Fruit fly (Drosophila melanogaster) whole organism, pupa: ENCODE data around the gene gce.
A peak's percentile ranks its signal among the peaks of the same experiment; 100 is the strongest.

ENCODE experiments used
- CG10348 ChIP-seq: fragments of 200-800 bp; sonication (Bioruptor generic); IDR thresholded peaks from 2 replicates; pipeline ENCODE4 v1.3.6; 2022; ENCODE audit warnings: missing biosample characterization, missing genetic modification characterization
- CG12605 ChIP-seq: fragments of 200-800 bp; sonication (Bioruptor generic); IDR thresholded peaks from 2 replicates; pipeline ENCODE4 v1.3.6; 2022; ENCODE audit warnings: missing biosample characterization, missing genetic modification characterization
- CG13204 ChIP-seq: fragments of 200-800 bp; sonication (Bioruptor generic); optimal IDR thresholded peaks from 2 replicates; lab custom pipeline; 2018; ENCODE audit warnings: missing biosample characterization, mild to moderate bottlenecking, missing genetic modification characterization, moderate library complexity
- CG14655 ChIP-seq: fragments of 200-800 bp; sonication (Bioruptor generic); optimal IDR thresholded peaks from 3 replicates; lab custom pipeline; 2017; ENCODE audit warnings: mild to moderate bottlenecking, missing biosample characterization, missing genetic modification reagents, missing genetic modification characterization
- CG15710 ChIP-seq: fragments of 200-800 bp; sonication (Bioruptor generic); optimal IDR thresholded peaks from 2 replicates; lab custom pipeline; 2018; ENCODE audit warnings: missing biosample characterization, mild to moderate bottlenecking, missing genetic modification characterization, moderate library complexity
- CG17806 ChIP-seq: fragments of 200-800 bp; sonication (Bioruptor generic); optimal IDR thresholded peaks from 2 replicates; lab custom pipeline; 2018; ENCODE audit warnings: missing biosample characterization, mild to moderate bottlenecking, missing genetic modification characterization, moderate library complexity
- CG32121 ChIP-seq: fragments of 200-800 bp; sonication (Bioruptor generic); IDR thresholded peaks from 2 replicates; pipeline ENCODE4 v1.3.6; 2022; ENCODE audit warnings: missing biosample characterization, missing genetic modification characterization
- CG34367 ChIP-seq: fragments of 200-800 bp; sonication (Bioruptor generic); optimal IDR thresholded peaks from 2 replicates; lab custom pipeline; 2018; ENCODE audit warnings: missing biosample characterization, mild to moderate bottlenecking, missing genetic modification characterization
- CG4496 ChIP-seq: fragments of 200-800 bp; sonication (Bioruptor generic); IDR thresholded peaks from 3 replicates; pipeline ENCODE4 v1.3.6; 2022; ENCODE audit warnings: missing biosample characterization, missing genetic modification characterization
- CG8159 ChIP-seq: fragments of 200-800 bp; sonication (Bioruptor generic); optimal IDR thresholded peaks from 3 replicates; lab custom pipeline; 2018; ENCODE audit warnings: missing biosample characterization, mild to moderate bottlenecking, missing genetic modification characterization, moderate library complexity
- CG8301 ChIP-seq: fragments of 200-800 bp; sonication (Bioruptor generic); optimal IDR thresholded peaks from 2 replicates; lab custom pipeline; 2018; ENCODE audit warnings: missing biosample characterization, mild to moderate bottlenecking, missing genetic modification characterization
- CG9948 ChIP-seq: fragments of 200-800 bp; sonication (Bioruptor generic); optimal IDR thresholded peaks from 2 replicates; lab custom pipeline; 2018; ENCODE audit warnings: missing biosample characterization, mild to moderate bottlenecking, missing genetic modification characterization, moderate library complexity
- D1 ChIP-seq: fragments of 200-800 bp; sonication (Bioruptor generic); optimal IDR thresholded peaks from 2 replicates; lab custom pipeline; 2018; ENCODE audit warnings: missing biosample characterization, mild to moderate bottlenecking, missing genetic modification characterization, moderate library complexity
- EcR ChIP-seq: fragments of 200-800 bp; sonication (Bioruptor generic); optimal IDR thresholded peaks from 3 replicates; lab custom pipeline; 2019; ENCODE audit warnings: missing biosample characterization, missing genetic modification characterization, mild to moderate bottlenecking, moderate library complexity, missing genetic modification reagents
- Ets98B ChIP-seq: fragments of 200-800 bp; sonication (Bioruptor generic); IDR thresholded peaks from 2 replicates; pipeline ENCODE4 v1.3.6; 2022; ENCODE audit warnings: missing biosample characterization, missing genetic modification characterization
- Pif1A ChIP-seq: fragments of 200-800 bp; sonication (Bioruptor generic); optimal IDR thresholded peaks from 3 replicates; lab custom pipeline; 2016; ENCODE audit warnings: missing biosample characterization, missing genetic modification characterization
- Pif1B ChIP-seq: fragments of 200-800 bp; sonication (Bioruptor generic); optimal IDR thresholded peaks from 3 replicates; lab custom pipeline; 2016; ENCODE audit warnings: missing biosample characterization, missing genetic modification characterization
- Snoo ChIP-seq: fragments of 200-800 bp; sonication (Bioruptor generic); optimal IDR thresholded peaks from 3 replicates; lab custom pipeline; 2017; ENCODE audit warnings: missing biosample characterization, mild to moderate bottlenecking, missing genetic modification characterization, inconsistent platforms
- fd96Ca ChIP-seq: fragments of 200-800 bp; sonication (Bioruptor generic); IDR thresholded peaks from 3 replicates; pipeline ENCODE4 v1.3.6; 2022; ENCODE audit warnings: missing biosample characterization, missing genetic modification characterization
- gl ChIP-seq: fragments of 200-800 bp; sonication (Bioruptor generic); optimal IDR thresholded peaks from 2 replicates; lab custom pipeline; 2018; ENCODE audit warnings: missing biosample characterization, mild to moderate bottlenecking, missing genetic modification characterization
- rn ChIP-seq: fragments of 200-800 bp; sonication (Bioruptor generic); IDR thresholded peaks from 2 replicates; pipeline ENCODE4 v1.3.6; 2022; ENCODE audit warnings: missing biosample characterization, missing genetic modification characterization

gce gene

dm6 chrX:15333066-15333874 lies 35.7 kb downstream of the gce start, which contains the start of the genes CG9114 and HDAC6:
TSS of gene CG9114 (minus strand) at chrX:15333154.
TSS of gene HDAC6 (plus strand) at chrX:15333310.
- TF ChIP-seq Pif1A (GFP tag; lab: Kevin White, UChicago) (no peak), CG8301 (tag; lab: Kevin White, UChicago) (no peak), Snoo (no peak), gl (tag; lab: Kevin White, UChicago) (no peak), CG4496 (GFP tag; lab: Robert Waterston, UW) (peak; percentile 53; the same call in 2 of the 3 replicates), CG15710 (tag; lab: Kevin White, UChicago) (peak; percentile 2), CG34367 (tag; lab: Kevin White, UChicago) (no peak), CG12605 (GFP tag; lab: Robert Waterston, UW) (peak; percentile 55), Ets98B (GFP tag; lab: Robert Waterston, UW) (peak; percentile 32; the same call in 1 of the 2 replicates), CG9948 (tag; lab: Kevin White, UChicago) (no peak), CG10348 (GFP tag; lab: Robert Waterston, UW) (no peak), Pif1B (no peak), CG17806 (tag; lab: Kevin White, UChicago) (no peak), rn (GFP tag; lab: Robert Waterston, UW) (no peak), CG8159 (tag; lab: Kevin White, UChicago) (no peak), EcR (GFP tag; lab: Kevin White, UChicago) (peak; percentile 21), CG14655 (GFP tag; lab: Kevin White, UChicago) (no peak), D1 (tag; lab: Kevin White, UChicago) (no peak), CG32121 (GFP tag; lab: Robert Waterston, UW) (peak; percentile 55), fd96Ca (GFP tag; lab: Robert Waterston, UW) (peak; percentile 48; the same call in 2 of the 3 replicates), CG13204 (GFP tag; lab: Kevin White, UChicago) (peak; percentile 32)

DNA sequence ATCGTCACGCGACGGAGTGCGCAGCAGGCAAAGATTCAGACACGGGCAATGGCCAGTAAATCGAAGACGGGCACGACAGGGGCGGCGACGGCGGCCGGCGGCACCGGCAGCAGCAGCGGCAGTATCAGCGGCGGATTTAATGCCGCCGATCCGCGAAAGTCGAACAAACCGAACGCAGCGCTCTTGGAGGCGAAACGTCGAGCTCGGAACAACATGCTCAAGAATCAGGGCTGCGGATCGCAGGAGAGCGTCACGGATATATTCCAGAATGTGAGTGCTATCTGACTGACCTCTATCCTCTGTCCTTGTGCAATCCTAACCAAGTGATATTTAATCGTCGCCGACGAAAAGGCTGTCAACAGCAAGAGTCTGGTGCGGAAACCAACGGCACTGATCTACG lies 37.4 kb downstream of the gce start:
- TF ChIP-seq CG13204 (GFP tag; lab: Kevin White, UChicago) (peak; percentile 43), Pif1B (no peak), EcR (GFP tag; lab: Kevin White, UChicago) (peak; percentile 10)

DNA sequence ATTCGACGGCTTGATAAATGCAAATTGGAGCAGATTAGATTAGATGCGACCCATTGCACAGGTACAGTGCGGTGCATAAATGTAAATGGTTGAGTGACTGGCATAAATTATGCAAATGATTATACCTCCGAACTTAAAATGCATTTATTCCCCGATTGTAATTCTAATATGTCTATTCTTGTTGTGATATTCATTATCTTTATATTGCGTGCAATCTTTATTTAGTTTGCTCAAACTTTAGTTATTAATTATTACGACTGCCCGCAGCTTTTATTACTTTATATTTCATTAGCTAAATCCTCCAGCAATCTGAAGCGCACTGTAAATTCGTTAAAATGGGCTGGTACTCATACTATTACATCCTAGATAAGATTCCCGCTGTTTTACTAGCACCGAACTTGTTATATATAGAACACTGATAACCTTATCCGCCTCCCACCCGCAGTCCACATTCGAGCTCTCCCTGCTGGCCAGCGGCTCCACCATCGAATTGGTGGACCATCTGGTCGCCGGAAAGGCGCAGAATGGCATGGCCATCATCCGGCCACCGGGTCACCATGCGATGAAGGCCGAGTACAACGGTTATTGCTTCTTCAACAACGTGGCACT lies 38.4 kb downstream of the gce start:
- no peak for TF ChIP-seq gl (tag; lab: Kevin White, UChicago)
- TF ChIP-seq, all 21 proteins: peak for 0

DNA sequence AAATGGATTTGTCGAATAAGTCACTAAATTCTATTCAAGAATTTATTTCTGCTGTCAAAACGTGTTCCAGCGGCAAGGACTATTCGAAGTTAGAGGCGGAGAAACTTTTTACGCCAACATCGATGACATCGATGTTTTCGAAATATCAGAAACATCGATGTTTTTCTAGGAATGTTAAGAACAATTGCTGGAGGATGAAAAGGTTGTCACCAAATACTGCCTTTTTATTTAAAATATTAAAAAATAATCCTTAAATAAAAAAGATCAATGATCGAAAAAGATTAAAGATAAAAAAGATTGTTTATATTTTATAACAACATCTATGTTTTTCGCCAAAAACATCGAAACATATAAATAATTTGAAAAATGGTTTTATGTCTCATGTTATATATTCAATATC lies 44.5 kb downstream of the gce start, which contains the start of gene CG9123:
CG9123 (minus strand) TSS at position 101 of the 400 bp plus-strand sequence.
- TF ChIP-seq gl (tag; lab: Kevin White, UChicago) = no peak
- no peak for TF ChIP-seq CG34367 (tag; lab: Kevin White, UChicago)
- no peak for TF ChIP-seq CG12605 (GFP tag; lab: Robert Waterston, UW)
- no peak for TF ChIP-seq Pif1A (GFP tag; lab: Kevin White, UChicago)
- no peak for TF ChIP-seq Snoo
- no peak for TF ChIP-seq CG17806 (tag; lab: Kevin White, UChicago)
- no peak for TF ChIP-seq CG15710 (tag; lab: Kevin White, UChicago)
- no peak for TF ChIP-seq CG8301 (tag; lab: Kevin White, UChicago)
- no peak for TF ChIP-seq CG32121 (GFP tag; lab: Robert Waterston, UW)
- TF ChIP-seq CG9948 (tag; lab: Kevin White, UChicago) = no peak
- TF ChIP-seq CG4496 (GFP tag; lab: Robert Waterston, UW) = no peak
- no peak for TF ChIP-seq CG13204 (GFP tag; lab: Kevin White, UChicago)
- no peak for TF ChIP-seq CG8159 (tag; lab: Kevin White, UChicago)
- TF ChIP-seq CG10348 (GFP tag; lab: Robert Waterston, UW) = no peak

dm6 chrX:15344473-15345331 lies 47.1 kb downstream of the gce start, which contains the start of the genes CG12608 and Prp5:
TSS of gene CG12608 (minus strand) at chrX:15344625.
TSS of gene Prp5 (plus strand) at chrX:15345169.
- TF ChIP-seq CG17806 (tag; lab: Kevin White, UChicago) (no peak), rn (GFP tag; lab: Robert Waterston, UW) (no peak), CG8159 (tag; lab: Kevin White, UChicago) (no peak), CG4496 (GFP tag; lab: Robert Waterston, UW) (no peak), Ets98B (GFP tag; lab: Robert Waterston, UW) (no peak), EcR (GFP tag; lab: Kevin White, UChicago) (no peak), fd96Ca (GFP tag; lab: Robert Waterston, UW) (no peak), CG32121 (GFP tag; lab: Robert Waterston, UW) (no peak), CG15710 (tag; lab: Kevin White, UChicago) (no peak)
